Fruit fly (Drosophila melanogaster): ENCODE results near the gene CG5177.

DNA sequence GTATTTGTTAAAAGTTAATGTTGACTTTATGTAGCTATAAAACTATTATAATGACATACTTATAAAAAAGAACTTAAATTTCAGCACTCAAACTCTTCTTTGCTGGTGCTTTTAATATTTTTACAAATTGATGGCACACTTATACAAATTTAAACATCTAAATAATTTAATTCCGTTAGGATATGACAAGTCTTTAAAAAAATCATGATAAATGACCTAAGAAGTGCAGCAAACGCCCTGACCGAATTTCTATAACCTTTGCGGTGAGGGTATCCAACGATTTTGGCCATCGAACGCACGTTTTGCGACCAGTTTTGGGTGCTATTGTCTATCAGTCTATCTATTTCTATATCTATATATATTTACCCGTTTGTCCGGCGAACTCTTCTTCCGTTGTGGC lies 37.9 kb downstream of the CG5177 start:
- TF ChIP-seq org-1 (GFP tag; optimal IDR thresholded peaks at IDR 0.05), result no peak
- no peak for TF ChIP-seq Side (GFP tag; optimal IDR thresholded peaks at IDR 0.05)
- TF ChIP-seq Dad (GFP tag; optimal IDR thresholded peaks at IDR 0.05), result no peak
- TF ChIP-seq h (optimal IDR thresholded peaks at IDR 0.05), result no peak
- TF ChIP-seq dan (GFP tag; IDR thresholded peaks at IDR 0.05), result no peak
- peak; percentile 67 for TF ChIP-seq CG11456 (GFP tag; IDR thresholded peaks at IDR 0.05)

Data from whole organism, embryonic.